Worm (Caenorhabditis elegans) whole organism, L4/young adult: ENCODE measurements around the gene F22B5.6.

Experiments used
- dao-5 ChIP-seq: sonication (generic microtip); optimal IDR thresholded peaks from 2 replicates; lab custom pipeline; 2016; ENCODE audit warnings: missing genotype, missing genetic modification characterization, moderate library complexity, missing compliant biosample characterization
- him-1 ChIP-seq: sonication (generic microtip); optimal IDR thresholded peaks from 2 replicates; lab custom pipeline; 2016; ENCODE audit warnings: missing genotype, missing genetic modification reagents, missing genetic modification characterization, missing compliant biosample characterization

DNA sequence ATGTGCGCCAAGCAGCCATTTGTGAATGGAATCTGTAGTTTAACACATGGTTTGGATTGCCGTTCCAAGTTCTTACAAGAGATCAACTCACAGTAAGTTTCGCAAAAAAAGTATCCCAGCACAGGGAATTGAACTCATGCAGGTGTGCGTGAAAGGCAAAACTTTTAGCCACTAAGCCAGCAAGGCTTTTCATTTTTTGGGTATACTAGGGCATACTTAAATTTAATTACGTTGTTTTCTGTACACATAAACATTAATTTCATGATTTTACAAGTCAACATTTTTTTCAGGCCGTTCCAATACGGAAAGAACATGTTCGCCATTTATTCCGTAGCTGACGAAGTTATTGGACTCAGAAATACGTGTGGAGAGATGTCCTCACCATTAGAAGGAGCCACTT is 14.5 kb downstream of the F22B5.6 start:
- TF ChIP-seq dao-5 (tag; lab: Kevin White, UChicago): peak; percentile 86
- no peak for TF ChIP-seq him-1 (tag; lab: Kevin White, UChicago)
